Fruit fly (Drosophila melanogaster): ENCODE data around the gene CG5004.

DNA sequence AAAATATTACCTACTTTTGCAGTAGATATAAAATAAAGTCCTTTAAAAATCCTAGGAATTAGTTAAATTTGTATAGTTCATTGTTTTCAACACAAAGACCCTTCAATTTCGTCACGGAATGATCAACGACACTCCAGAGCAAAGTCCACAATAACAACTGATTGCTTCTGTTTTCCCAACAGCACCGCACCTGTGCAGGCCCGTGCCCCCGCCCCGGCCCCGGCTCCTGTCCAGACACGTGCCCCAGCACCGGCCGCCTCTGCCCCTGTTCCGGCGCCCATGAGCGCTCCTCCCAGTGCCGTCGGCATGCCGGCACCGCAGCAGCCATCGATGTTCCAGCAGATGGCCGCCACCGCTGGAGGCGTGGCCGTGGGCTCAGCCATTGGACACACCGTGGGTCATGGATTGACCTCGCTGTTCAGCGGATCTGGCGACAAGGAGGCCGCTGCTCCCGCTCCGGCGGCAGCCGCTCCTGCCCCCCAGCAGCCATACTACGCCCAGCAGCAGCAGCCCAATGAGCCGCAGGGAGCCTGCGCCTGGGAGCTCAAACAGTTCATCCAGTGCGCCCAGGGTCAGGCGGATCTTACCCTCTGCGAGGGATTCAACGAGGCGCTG, 42.4 kb downstream of the CG5004 start:
- no peak for TF ChIP-seq Eip75B (GFP tag; optimal IDR thresholded peaks at IDR 0.05)
- no peak for TF ChIP-seq Lpt (GFP tag; optimal IDR thresholded peaks at IDR 0.05)
- TF ChIP-seq Sox14 (GFP tag; optimal IDR thresholded peaks at IDR 0.05), result no peak
- no peak for TF ChIP-seq salr (GFP tag; optimal IDR thresholded peaks at IDR 0.05)
- no peak for TF ChIP-seq Sox102F (GFP tag; optimal IDR thresholded peaks at IDR 0.05)

Measured in whole organism, prepupa.